Fruit fly (Drosophila melanogaster) whole organism, embryonic: ENCODE results near the gene tipE.

ENCODE experiments used
- CG1024 ChIP-seq: fragments of 200-800 bp; sonication (Bioruptor generic); IDR thresholded peaks from 2 replicates; pipeline ENCODE4 v1.3.6; 2022; ENCODE audit warnings: missing biosample characterization, missing genetic modification characterization
- CG10959 ChIP-seq: fragments of 200-800 bp; sonication (Bioruptor generic); IDR thresholded peaks from 2 replicates; pipeline ENCODE4 v1.3.6; 2022; ENCODE audit warnings: missing biosample characterization, missing genetic modification characterization
- CG11560 ChIP-seq: fragments of 200-800 bp; sonication (Bioruptor generic); IDR thresholded peaks from 3 replicates; pipeline ENCODE4 v1.3.6; 2022; ENCODE audit warnings: missing biosample characterization, missing genetic modification characterization
- CG11723 ChIP-seq: fragments of 200-800 bp; sonication (Bioruptor generic); optimal IDR thresholded peaks from 2 replicates; lab custom pipeline; 2017; ENCODE audit warnings: missing biosample characterization, mild to moderate bottlenecking, missing genetic modification characterization
- CG12219 ChIP-seq: fragments of 200-800 bp; sonication (Bioruptor generic); optimal IDR thresholded peaks from 3 replicates; lab custom pipeline; 2018; ENCODE audit warnings: missing biosample characterization, mild to moderate bottlenecking, missing genetic modification characterization
- CG13123 ChIP-seq: fragments of 200-800 bp; sonication (Bioruptor generic); optimal IDR thresholded peaks from 2 replicates; lab custom pipeline; 2016; ENCODE audit warnings: missing biosample characterization, missing genetic modification characterization
- CG14014 ChIP-seq: fragments of 200-800 bp; sonication (Bioruptor generic); IDR thresholded peaks from 2 replicates; pipeline ENCODE4 v1.3.6; 2022; ENCODE audit warnings: missing biosample characterization, missing genetic modification characterization
- CG16815 ChIP-seq: fragments of 200-800 bp; sonication (Bioruptor generic); optimal IDR thresholded peaks from 3 replicates; lab custom pipeline; 2017; ENCODE audit warnings: missing biosample characterization, mild to moderate bottlenecking, missing genetic modification characterization
- CG17359 ChIP-seq: fragments of 200-800 bp; sonication (Bioruptor generic); optimal IDR thresholded peaks from 3 replicates; lab custom pipeline; 2018; ENCODE audit warnings: missing biosample characterization, mild to moderate bottlenecking, missing genetic modification characterization, moderate library complexity
- CG1792 ChIP-seq: fragments of 200-800 bp; sonication (Bioruptor generic); optimal IDR thresholded peaks from 2 replicates; lab custom pipeline; 2016; ENCODE audit warnings: missing biosample characterization, missing genetic modification characterization
- CG2120 ChIP-seq: fragments of 200-800 bp; sonication (Bioruptor generic); optimal IDR thresholded peaks from 3 replicates; lab custom pipeline; 2016; ENCODE audit warnings: missing biosample characterization, missing genetic modification characterization
- CG30403 ChIP-seq: fragments of 200-800 bp; sonication (Bioruptor generic); optimal IDR thresholded peaks from 3 replicates; lab custom pipeline; 2016; ENCODE audit warnings: missing biosample characterization, missing genetic modification characterization
- CG31388 ChIP-seq: fragments of 200-800 bp; sonication (Bioruptor generic); optimal IDR thresholded peaks from 2 replicates; lab custom pipeline; 2016; ENCODE audit warnings: missing biosample characterization, missing genetic modification characterization
- CG3163 ChIP-seq: fragments of 200-800 bp; sonication (Bioruptor generic); optimal IDR thresholded peaks from 3 replicates; lab custom pipeline; 2016; ENCODE audit warnings: missing biosample characterization, missing genetic modification characterization
- CG3281 ChIP-seq: fragments of 200-800 bp; sonication (Bioruptor generic); optimal IDR thresholded peaks from 3 replicates; lab custom pipeline; 2017; ENCODE audit warnings: missing biosample characterization, mild to moderate bottlenecking, missing genetic modification characterization
- CG3847 ChIP-seq: fragments of 200-800 bp; sonication (Bioruptor generic); IDR thresholded peaks from 2 replicates; pipeline ENCODE4 v1.3.6; 2022; ENCODE audit warnings: missing biosample characterization, missing genetic modification characterization
- CG6272 ChIP-seq: fragments of 200-800 bp; sonication (Bioruptor generic); IDR thresholded peaks from 2 replicates; pipeline ENCODE4 v1.3.6; 2022; ENCODE audit warnings: missing biosample characterization, missing genetic modification characterization
- CG7271 ChIP-seq: fragments of 200-800 bp; sonication (Bioruptor generic); optimal IDR thresholded peaks from 2 replicates; lab custom pipeline; 2018; ENCODE audit warnings: missing biosample characterization, mild to moderate bottlenecking, missing genetic modification characterization, moderate library complexity
- CG7372 ChIP-seq: fragments of 200-800 bp; sonication (Bioruptor generic); IDR thresholded peaks from 2 replicates; pipeline ENCODE4 v1.3.6; 2022; ENCODE audit warnings: missing biosample characterization, missing genetic modification characterization
- CG8765 ChIP-seq: fragments of 200-800 bp; sonication (Bioruptor generic); IDR thresholded peaks from 2 replicates; pipeline ENCODE4 v1.3.6; 2022; ENCODE audit warnings: missing biosample characterization, missing genetic modification characterization
- CG9437 ChIP-seq: fragments of 200-800 bp; sonication (Bioruptor generic); optimal IDR thresholded peaks from 2 replicates; lab custom pipeline; 2018; ENCODE audit warnings: missing biosample characterization, mild to moderate bottlenecking, missing genetic modification characterization
- CG9797 ChIP-seq: fragments of 200-800 bp; sonication (Bioruptor generic); optimal IDR thresholded peaks from 3 replicates; lab custom pipeline; 2018; ENCODE audit warnings: missing biosample characterization, mild to moderate bottlenecking, missing genetic modification characterization
- Deaf1 ChIP-seq: fragments of 200-800 bp; optimal IDR thresholded peaks from 3 replicates; lab custom pipeline; 2019; ENCODE audit warnings: missing biosample characterization, mild to moderate bottlenecking, missing genetic modification characterization, moderate library complexity
- E2f1 ChIP-seq: fragments of 200-800 bp; sonication (Bioruptor generic); IDR thresholded peaks from 2 replicates; pipeline ENCODE4 v1.3.6; 2022; ENCODE audit warnings: missing biosample characterization, missing genetic modification characterization
- Ets65A ChIP-seq: fragments of 200-800 bp; sonication (Bioruptor generic); peaks from one replicate; lab custom pipeline; 2016; ENCODE audit warnings: missing biosample characterization, missing genetic modification characterization
- H15 ChIP-seq: fragments of 200-800 bp; sonication (Bioruptor generic); IDR thresholded peaks from 3 replicates; pipeline ENCODE4 v1.3.6; 2022; ENCODE audit warnings: missing biosample characterization, missing genetic modification characterization
- HmgZ ChIP-seq: fragments of 200-800 bp; sonication (Bioruptor generic); optimal IDR thresholded peaks from 2 replicates; lab custom pipeline; 2018; ENCODE audit warnings: missing biosample characterization, mild to moderate bottlenecking, missing genetic modification characterization
- Hmr ChIP-seq: fragments of 200-800 bp; sonication (Bioruptor generic); optimal IDR thresholded peaks from 3 replicates; lab custom pipeline; 2017; ENCODE audit warnings: mild to moderate bottlenecking, missing biosample characterization, missing genetic modification reagents, missing genetic modification characterization
- Sox102F ChIP-seq: fragments of 200-800 bp; sonication (Bioruptor generic); optimal IDR thresholded peaks from 2 replicates; lab custom pipeline; 2018; ENCODE audit warnings: missing biosample characterization, mild to moderate bottlenecking, missing genetic modification characterization, moderate library complexity
- Sry-β ChIP-seq: fragments of 200-800 bp; sonication (Bioruptor generic); optimal IDR thresholded peaks from 2 replicates; lab custom pipeline; 2018; ENCODE audit warnings: missing biosample characterization, mild to moderate bottlenecking, missing genetic modification characterization, moderate library complexity
- Trl ChIP-seq, 3 experiments: fragments of >200 bp in 2 of 3; fragments of 200-800 bp in 1 of 3; sonication (Bioruptor generic) in 1 of 3; optimal IDR thresholded peaks; 2 replicates in 1 of 3; 3 replicates in 2 of 3; lab custom pipeline; 2016 to 2017; ENCODE audit warnings: missing biosample characterization in 1 of 3, missing genetic modification characterization in 1 of 3
- Usf ChIP-seq: fragments of 200-800 bp; sonication (Bioruptor generic); optimal IDR thresholded peaks from 2 replicates; lab custom pipeline; 2017; ENCODE audit warnings: missing genotype, missing biosample characterization, missing genetic modification characterization
- Vsx1 ChIP-seq: fragments of 200-800 bp; sonication (Bioruptor generic); optimal IDR thresholded peaks from 2 replicates; lab custom pipeline; 2017; ENCODE audit warnings: missing biosample characterization, mild to moderate bottlenecking, missing genetic modification characterization, missing genetic modification reagents
- Xrp1 ChIP-seq: fragments of 200-800 bp; sonication (Bioruptor generic); IDR thresholded peaks from 2 replicates; pipeline ENCODE4 v1.3.6; 2022; ENCODE audit warnings: missing biosample characterization, missing genetic modification characterization
- amos ChIP-seq: fragments of 200-800 bp; sonication (Bioruptor generic); IDR thresholded peaks from 2 replicates; pipeline ENCODE4 v1.3.6; 2022; ENCODE audit warnings: missing biosample characterization, missing genetic modification characterization; ENCODE audit not compliant: partially characterized antibody
- bbx ChIP-seq: fragments of 200-800 bp; sonication (Bioruptor generic); IDR thresholded peaks from 2 replicates; pipeline ENCODE4 v1.3.6; 2022; ENCODE audit warnings: missing biosample characterization, missing genetic modification characterization; ENCODE audit not compliant: partially characterized antibody
- bsh ChIP-seq, 2 experiments: fragments of 200-800 bp; sonication (Bioruptor generic); optimal IDR thresholded peaks; 2 replicates each; lab custom pipeline; 2017 to 2018; ENCODE audit warnings: mild to moderate bottlenecking in 2 of 2, missing biosample characterization in 2 of 2, missing genetic modification characterization in 2 of 2, moderate library complexity in 1 of 2
- btn ChIP-seq: fragments of 200-800 bp; sonication (Bioruptor generic); optimal IDR thresholded peaks from 2 replicates; lab custom pipeline; 2016; ENCODE audit warnings: missing biosample characterization, missing genetic modification characterization
- dati ChIP-seq: fragments of 200-800 bp; sonication (Bioruptor generic); IDR thresholded peaks from 2 replicates; pipeline ENCODE4 v1.3.6; 2022; ENCODE audit warnings: missing biosample characterization, missing genetic modification characterization
- esg ChIP-seq: fragments of 200-800 bp; sonication (Bioruptor generic); conservative IDR thresholded peaks from 2 replicates; pipeline ENCODE4 v1.3.6; 2022; ENCODE audit warnings: missing biosample characterization, missing genetic modification characterization
- ewg ChIP-seq: fragments of 200-800 bp; sonication (Bioruptor generic); optimal IDR thresholded peaks from 3 replicates; lab custom pipeline; 2017; ENCODE audit warnings: mild to moderate bottlenecking, missing biosample characterization, missing genetic modification reagents, missing genetic modification characterization
- fd102C ChIP-seq: fragments of 200-800 bp; sonication (Bioruptor generic); optimal IDR thresholded peaks from 2 replicates; lab custom pipeline; 2018; ENCODE audit warnings: missing biosample characterization, mild to moderate bottlenecking, missing genetic modification characterization, moderate library complexity
- gcm ChIP-seq: fragments of 200-800 bp; sonication (Bioruptor generic); optimal IDR thresholded peaks from 2 replicates; lab custom pipeline; 2019; ENCODE audit warnings: missing biosample characterization, mild to moderate bottlenecking, missing genetic modification characterization, moderate library complexity
- gt ChIP-seq: fragments of 200-800 bp; sonication (Bioruptor generic); IDR thresholded peaks from 2 replicates; pipeline ENCODE4 v1.3.6; 2022; ENCODE audit warnings: missing biosample characterization, missing genetic modification characterization
- psq ChIP-seq: fragments of 200-800 bp; sonication (Bioruptor generic); optimal IDR thresholded peaks from 2 replicates; lab custom pipeline; 2017; ENCODE audit warnings: missing biosample characterization, missing genetic modification characterization
- row ChIP-seq: fragments of 200-800 bp; sonication (Bioruptor generic); IDR thresholded peaks from 3 replicates; pipeline ENCODE4 v1.3.6; 2022; ENCODE audit warnings: missing biosample characterization, missing genetic modification characterization
- sd ChIP-seq: fragments of 200-800 bp; sonication (Bioruptor generic); optimal IDR thresholded peaks from 3 replicates; lab custom pipeline; 2018; ENCODE audit warnings: missing biosample characterization, mild to moderate bottlenecking, missing genetic modification characterization, moderate library complexity
- sna ChIP-seq: fragments of 200-800 bp; sonication (Bioruptor generic); IDR thresholded peaks from 2 replicates; pipeline ENCODE4 v1.3.6; 2022; ENCODE audit warnings: missing biosample characterization, missing genetic modification characterization; ENCODE audit not compliant: partially characterized antibody
- twi ChIP-seq: fragments of 200-800 bp; optimal IDR thresholded peaks from 2 replicates; lab custom pipeline; 2019; ENCODE audit warnings: missing biosample characterization, mild to moderate bottlenecking, missing genetic modification characterization, moderate library complexity
- unpg ChIP-seq: fragments of 200-800 bp; sonication (Bioruptor generic); optimal IDR thresholded peaks from 3 replicates; lab custom pipeline; 2018; ENCODE audit warnings: missing biosample characterization, mild to moderate bottlenecking, missing genetic modification characterization, moderate library complexity
- zfh2 ChIP-seq: fragments of 200-800 bp; sonication (Bioruptor generic); optimal IDR thresholded peaks from 2 replicates; lab custom pipeline; 2016; ENCODE audit warnings: missing biosample characterization, missing genetic modification characterization

tipE gene

dm6 chr3L:4187930-4188523 is at the start of gene tipE, which contains the start of gene Teh2:
Gene tipE (plus strand): TSS chr3L:4188499.
Gene Teh2 (minus strand): TSS chr3L:4188023.
- TF ChIP-seq zfh2 (GFP tag; lab: Kevin White, UChicago) = no peak
- TF ChIP-seq Hmr (GFP tag; lab: Kevin White, UChicago) = no peak
- no peak for TF ChIP-seq CG16815 (GFP tag; lab: Kevin White, UChicago)
- TF ChIP-seq dati (GFP tag; lab: Robert Waterston, UW) = no peak
- no peak for TF ChIP-seq CG3281
- no peak for TF ChIP-seq Usf
- TF ChIP-seq Vsx1 (GFP tag; lab: Kevin White, UChicago) = no peak
- TF ChIP-seq CG3163 = no peak
- TF ChIP-seq Sox102F = no peak
- no peak for TF ChIP-seq btn
- TF ChIP-seq fd102C (GFP tag; lab: Kevin White, UChicago) = no peak
- TF ChIP-seq H15 (GFP tag; lab: Robert Waterston, UW) = no peak
- TF ChIP-seq CG7271 (tag; lab: Kevin White, UChicago) = no peak
- TF ChIP-seq CG11723 (GFP tag; lab: Kevin White, UChicago) = no peak
- TF ChIP-seq Xrp1 (GFP tag; lab: Robert Waterston, UW) = no peak
- no peak for TF ChIP-seq CG8765 (GFP tag; lab: Robert Waterston, UW)
- TF ChIP-seq twi (tag; lab: Kevin White, UChicago) = no peak
- TF ChIP-seq E2f1 (GFP tag; lab: Robert Waterston, UW) = no peak
- no peak for TF ChIP-seq HmgZ (tag; lab: Kevin White, UChicago)
- TF ChIP-seq gt (GFP tag; lab: Robert Waterston, UW) = no peak
- TF ChIP-seq Deaf1 (tag; lab: Kevin White, UChicago) = no peak
- TF ChIP-seq psq = no peak
- no peak for TF ChIP-seq CG17359 (tag; lab: Kevin White, UChicago)
- TF ChIP-seq sna (GFP tag; lab: Robert Waterston, UW) = no peak
- no peak for TF ChIP-seq bbx
- TF ChIP-seq ewg (GFP tag; lab: Kevin White, UChicago) = peak; percentile 89
- TF ChIP-seq CG3847 (GFP tag; lab: Robert Waterston, UW) = no peak
- TF ChIP-seq CG9437 = peak; percentile 23
- no peak for TF ChIP-seq CG10959 (GFP tag; lab: Robert Waterston, UW)
- TF ChIP-seq gcm (GFP tag; lab: Kevin White, UChicago) = no peak
- no peak for TF ChIP-seq CG13123 (GFP tag; lab: Kevin White, UChicago)
- TF ChIP-seq CG12219 (GFP tag; lab: Kevin White, UChicago) = no peak
- no peak for TF ChIP-seq CG1024
- TF ChIP-seq CG7372 (GFP tag; lab: Robert Waterston, UW) = no peak
- no peak for TF ChIP-seq unpg (GFP tag; lab: Kevin White, UChicago)
- TF ChIP-seq CG31388 = no peak
- no peak for TF ChIP-seq bsh (GFP tag; optimal IDR thresholded peaks at IDR 0.05; lab: Kevin White, UChicago)
- no peak for TF ChIP-seq CG6272 (GFP tag; lab: Robert Waterston, UW)
- TF ChIP-seq CG14014 (GFP tag; lab: Robert Waterston, UW) = no peak
- TF ChIP-seq row (GFP tag; lab: Robert Waterston, UW) = peak; percentile 58
- no peak for TF ChIP-seq esg (GFP tag; lab: Robert Waterston, UW)
- peak; percentile 86 for TF ChIP-seq Sry-β (GFP tag; lab: Kevin White, UChicago)
- TF ChIP-seq CG11560 = no peak
- TF ChIP-seq CG2120 (GFP tag; lab: Kevin White, UChicago) = peak; percentile 18
- no peak for TF ChIP-seq CG30403
- peak; percentile 3 to 18 for TF ChIP-seq Trl (optimal IDR thresholded peaks at IDR 0.05; lab: Kevin White, UChicago)
- TF ChIP-seq Trl (GFP tag; optimal IDR thresholded peaks at IDR 0.05; lab: Kevin White, UChicago) = no peak
- TF ChIP-seq CG9797 (GFP tag; lab: Kevin White, UChicago) = no peak
- no peak for TF ChIP-seq sd (tag; lab: Kevin White, UChicago)
- no peak for TF ChIP-seq amos
- TF ChIP-seq Ets65A (GFP tag; lab: Kevin White, UChicago) = peak; percentile 61
- TF ChIP-seq CG1792 (GFP tag; lab: Kevin White, UChicago) = no peak
